Worm (Caenorhabditis elegans): ENCODE measurements around the gene ZC376.8.
"Not testable (repeated sequence)": the region's sequence is repeated elsewhere in the genome, so short reads cannot be mapped to it uniquely, and the experiment has no call there.

ce11 chrV:14155150-14155549 is 24.9 kb upstream of the ZC376.8 start:
- not testable (repeated sequence) for TF ChIP-seq atf-7 (tag; optimal IDR thresholded peaks at IDR 0.05); bed-2 (GFP tag; IDR thresholded peaks at IDR 0.05); lin-40 (tag; optimal IDR thresholded peaks at IDR 0.05); cebp-1 (GFP tag; IDR thresholded peaks at IDR 0.05); cebp-1 (tag; optimal IDR thresholded peaks at IDR 0.05); lir-1 (GFP tag; conservative IDR thresholded peaks at IDR 0.05); ceh-79 (tag; optimal IDR thresholded peaks at IDR 0.05); madf-10 (tag; optimal IDR thresholded peaks at IDR 0.05)

Measured in whole organism, young adult.